Fruit fly (Drosophila melanogaster): Measurements from ENCODE around the gene CG11262.

CG11262 gene

DNA sequence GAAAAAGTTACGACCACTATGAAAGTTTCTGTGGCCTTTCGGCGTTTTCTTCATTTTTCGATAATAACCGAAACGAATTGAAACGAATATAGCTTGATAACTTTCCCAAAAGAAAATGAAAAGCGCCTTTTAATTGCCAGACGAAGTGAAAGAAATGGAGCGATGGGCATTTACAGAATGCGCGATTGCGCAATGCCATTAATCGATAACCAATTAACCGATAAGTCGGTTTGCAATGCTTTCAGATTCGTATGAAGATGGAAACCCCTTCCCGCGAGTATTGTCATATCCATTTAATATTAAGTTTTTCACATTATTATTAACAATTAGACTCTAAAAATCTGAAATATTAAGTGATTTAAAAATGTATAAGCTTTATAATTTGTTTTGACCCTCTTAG, 32.4 kb downstream of the CG11262 start:
- no peak for TF ChIP-seq bigmax (GFP tag; optimal IDR thresholded peaks at IDR 0.05)
- 0 out of 2 replicates have a peak, but pooled peaks have one; percentile 14 for TF ChIP-seq CG13287 (GFP tag; IDR thresholded peaks at IDR 0.05; ENCODE audit: partially characterized antibody)
- 0 out of 2 replicates have a peak, but pooled peaks have one; percentile 16 for TF ChIP-seq Bgb (GFP tag; IDR thresholded peaks at IDR 0.05; ENCODE audit: partially characterized antibody)
- TF ChIP-seq Dref (GFP tag; IDR thresholded peaks at IDR 0.05): peak; percentile 41
- TF ChIP-seq kni (GFP tag; optimal IDR thresholded peaks at IDR 0.05): peak; percentile 15
- TF ChIP-seq Sry-δ (GFP tag; optimal IDR thresholded peaks at IDR 0.05): peak; percentile 43
- TF ChIP-seq CG6813 (GFP tag; optimal IDR thresholded peaks at IDR 0.05): no peak
- TF ChIP-seq stwl (tag; optimal IDR thresholded peaks at IDR 0.05): peak; percentile 67
- TF ChIP-seq BEAF-32 (GFP tag; optimal IDR thresholded peaks at IDR 0.05): peak; percentile 28
- TF ChIP-seq CG14667 (GFP tag; IDR thresholded peaks at IDR 0.05): no peak
- TF ChIP-seq Dll (GFP tag; IDR thresholded peaks at IDR 0.05; ENCODE audit: partially characterized antibody): 0 out of 4 replicates have a peak, but pooled peaks have one; percentile 36
- TF ChIP-seq Pdp1 (GFP tag; optimal IDR thresholded peaks at IDR 0.05): peak in 1 of 2 experiments; percentile 69
- TF ChIP-seq CG2116 (GFP tag; optimal IDR thresholded peaks at IDR 0.05): peak; percentile 68
- TF ChIP-seq HLH4C (GFP tag; IDR thresholded peaks at IDR 0.05; ENCODE audit: partially characterized antibody): 0 out of 3 replicates have a peak, but pooled peaks have one; percentile 10

DNA sequence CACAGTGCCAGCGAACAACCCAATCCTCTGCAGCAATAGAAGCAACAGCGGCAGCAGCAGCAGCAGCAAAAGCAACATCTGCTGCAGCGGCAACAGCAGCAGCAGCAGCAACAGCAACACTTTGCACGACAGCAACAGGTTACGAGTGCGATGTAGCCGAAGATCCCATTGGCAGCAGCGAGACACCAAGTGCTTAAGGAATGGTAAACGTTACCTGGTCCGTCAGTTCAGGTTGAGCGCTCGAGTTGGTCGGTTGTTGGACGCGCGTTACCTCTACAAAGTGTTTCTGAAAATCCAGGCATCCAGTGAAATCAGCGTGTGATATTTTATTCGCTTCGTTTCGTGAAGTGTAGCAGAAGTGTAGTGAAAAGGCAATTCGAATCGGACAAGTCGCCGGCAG, 33.8 kb downstream of the CG11262 start, which contains the start of gene CG17672:
Gene CG17672, plus strand, starts transcription at position 223 of the 400 bp plus-strand sequence.
- no peak for TF ChIP-seq usp (GFP tag; optimal IDR thresholded peaks at IDR 0.05)
- TF ChIP-seq vvl (GFP tag; IDR thresholded peaks at IDR 0.05): peak; percentile 45; the same call in 1 of the 2 replicates
- TF ChIP-seq br (optimal IDR thresholded peaks at IDR 0.05): no peak
- peak; percentile 30 for TF ChIP-seq Med (GFP tag)
- TF ChIP-seq CG10431 (GFP tag; optimal IDR thresholded peaks at IDR 0.05): no peak
- no peak for TF ChIP-seq emc (GFP tag; optimal IDR thresholded peaks at IDR 0.05)
- no peak for TF ChIP-seq stc (GFP tag; IDR thresholded peaks at IDR 0.05)
- no peak; the same call in 1 of the 2 replicates for TF ChIP-seq tna (GFP tag; IDR thresholded peaks at IDR 0.05; ENCODE audit: partially characterized antibody)
- no peak for TF ChIP-seq CG8388 (GFP tag; optimal IDR thresholded peaks at IDR 0.05)
- TF ChIP-seq al (GFP tag; IDR thresholded peaks at IDR 0.05): no peak
- TF ChIP-seq cad (GFP tag; optimal IDR thresholded peaks at IDR 0.05): no peak
- no peak for TF ChIP-seq en (GFP tag; optimal IDR thresholded peaks at IDR 0.05)
- peak; percentile 36 for TF ChIP-seq Blimp-1 (GFP tag; optimal IDR thresholded peaks at IDR 0.05)
- TF ChIP-seq CG33213 (GFP tag; optimal IDR thresholded peaks at IDR 0.05): no peak
- TF ChIP-seq Vsx1 (GFP tag; optimal IDR thresholded peaks at IDR 0.05): no peak
- no peak for TF ChIP-seq tup (GFP tag; optimal IDR thresholded peaks at IDR 0.05)
- no peak for TF ChIP-seq CG30431 (GFP tag; optimal IDR thresholded peaks at IDR 0.05)
- TF ChIP-seq Mes4 (GFP tag; optimal IDR thresholded peaks at IDR 0.05): no peak
- no peak for TF ChIP-seq kay (GFP tag; optimal IDR thresholded peaks at IDR 0.05)
- no peak for TF ChIP-seq CG6254 (GFP tag; optimal IDR thresholded peaks at IDR 0.05)
- no peak for TF ChIP-seq CG9437 (GFP tag; optimal IDR thresholded peaks at IDR 0.05)
- TF ChIP-seq fd96Cb (tag; optimal IDR thresholded peaks at IDR 0.05): no peak
- no peak for TF ChIP-seq Ada2b (GFP tag; IDR thresholded peaks at IDR 0.05)
- peak; percentile 22; the same call in 1 of the 2 replicates for TF ChIP-seq Adf1 (GFP tag; IDR thresholded peaks at IDR 0.05)
- no peak for TF ChIP-seq Optix (GFP tag; IDR thresholded peaks at IDR 0.05)
- no peak for TF ChIP-seq Ssrp (tag; optimal IDR thresholded peaks at IDR 0.05)
- no peak for TF ChIP-seq Antp (GFP tag; optimal IDR thresholded peaks at IDR 0.05)
- TF ChIP-seq ttk (GFP tag; IDR thresholded peaks at IDR 0.05): no peak
- no peak for TF ChIP-seq CG9876 (GFP tag; optimal IDR thresholded peaks at IDR 0.05)
- TF ChIP-seq CG42726 (GFP tag; IDR thresholded peaks at IDR 0.05; ENCODE audit: partially characterized antibody): no peak
- TF ChIP-seq hbn (GFP tag; IDR thresholded peaks at IDR 0.05; ENCODE audit: partially characterized antibody): no peak
- TF ChIP-seq knrl (GFP tag; IDR thresholded peaks at IDR 0.05; ENCODE audit: partially characterized antibody): peak; percentile 22; the same call in 1 of the 3 replicates
- no peak for TF ChIP-seq Oaz (GFP tag; IDR thresholded peaks at IDR 0.05)
- TF ChIP-seq CG2889 (GFP tag; IDR thresholded peaks at IDR 0.05): no peak
- peak; percentile 86; the same call in 3 of the 4 replicates for TF ChIP-seq chinmo (GFP tag; IDR thresholded peaks at IDR 0.05; ENCODE audit: partially characterized antibody)

Measured in whole organism, embryonic.